Worm (Caenorhabditis elegans): ENCODE data around the gene angl-1.
A peak's percentile ranks its signal among the peaks of the same experiment; 100 is the strongest.

The angl-1 gene

ce11 chrV:2703299-2703698, 50.4 kb downstream of the angl-1 start:
- no peak for TF ChIP-seq hlh-4 (tag; optimal IDR thresholded peaks at IDR 0.05)
- no peak for TF ChIP-seq lin-39 (tag; optimal IDR thresholded peaks at IDR 0.05)
- TF ChIP-seq nhr-28 (tag; optimal IDR thresholded peaks at IDR 0.05), result no peak
- no peak for TF ChIP-seq ama-1 (optimal IDR thresholded peaks at IDR 0.05)
- no peak for TF ChIP-seq nhr-237 (tag; optimal IDR thresholded peaks at IDR 0.05)
- TF ChIP-seq sptf-1 (tag; optimal IDR thresholded peaks at IDR 0.05), result no peak
- TF ChIP-seq nhr-84 (tag; optimal IDR thresholded peaks at IDR 0.05), result no peak
- no peak for TF ChIP-seq aha-1 (tag; optimal IDR thresholded peaks at IDR 0.05)
- TF ChIP-seq ztf-11 (tag; optimal IDR thresholded peaks at IDR 0.05), result no peak

ce11 chrV:2706379-2706778, 53.5 kb downstream of the angl-1 start:
- TF ChIP-seq pax-3 (tag; optimal IDR thresholded peaks at IDR 0.05) (no peak), nhr-19 (GFP tag; conservative IDR thresholded peaks at IDR 0.05) (no peak), ceh-90 (tag; optimal IDR thresholded peaks at IDR 0.05) (no peak), ceh-88 (GFP tag; IDR thresholded peaks at IDR 0.05) (no peak), efl-1 (optimal IDR thresholded peaks at IDR 0.05) (no peak), efl-1 (GFP tag; optimal IDR thresholded peaks at IDR 0.05 in 1 of 2) (peak in 1 of 2 experiments; percentile 71)

ce11 chrV:2710192-2710591, 57.3 kb downstream of the angl-1 start:
- TF ChIP-seq ces-1 (GFP tag; optimal IDR thresholded peaks at IDR 0.05) (no peak), efl-3 (GFP tag; optimal IDR thresholded peaks at IDR 0.05) (no peak), ets-5 (GFP tag; IDR thresholded peaks at IDR 0.05) (no peak), aha-1 (tag; optimal IDR thresholded peaks at IDR 0.05) (no peak), egl-27 (tag; optimal IDR thresholded peaks at IDR 0.05) (no peak), hlh-4 (tag; optimal IDR thresholded peaks at IDR 0.05) (no peak), sox-4 (tag; optimal IDR thresholded peaks at IDR 0.05) (no peak), fkh-8 (tag; optimal IDR thresholded peaks at IDR 0.05) (no peak), dsc-1 (tag; optimal IDR thresholded peaks at IDR 0.05) (no peak), skn-1 (tag; optimal IDR thresholded peaks at IDR 0.05) (no peak), mdl-1 (tag; optimal IDR thresholded peaks at IDR 0.05) (no peak), isw-1 (GFP tag; IDR thresholded peaks at IDR 0.05) (no peak), hlh-17 (GFP tag; optimal IDR thresholded peaks at IDR 0.05; ENCODE audit: borderline replicate concordance) (no peak), fos-1 (tag; optimal IDR thresholded peaks at IDR 0.05) (no peak), snu-23 (GFP tag; optimal IDR thresholded peaks at IDR 0.05) (no peak), nhr-12 (tag; optimal IDR thresholded peaks at IDR 0.05) (no peak)

- TF ChIP-seq lin-35 (GFP tag; optimal IDR thresholded peaks at IDR 0.05) (peak in 1 of 2 experiments; percentile 11), elt-2 (tag; optimal IDR thresholded peaks at IDR 0.05) (peak; percentile 63), fos-1 (tag; optimal IDR thresholded peaks at IDR 0.05) (no peak)
Observed at ce11 chrV:2711429-2711828, 58.5 kb downstream of the angl-1 start, which contains the start of gene C24B9.3. Gene C24B9.3 (minus strand): TSS chrV:2711599.
